Worm (Caenorhabditis elegans): ENCODE results near the gene gbb-1.

The gbb-1 gene

ce11 chrX:2996976-2997399 lies 39.3 kb downstream of the gbb-1 start (continued):
- TF ChIP-seq ztf-18 (tag; optimal IDR thresholded peaks at IDR 0.05) (peak; percentile 70), rpc-1 (optimal IDR thresholded peaks at IDR 0.05) (peak; percentile 35), rpc-1 (tag; optimal IDR thresholded peaks at IDR 0.05) (no peak), somi-1 (GFP tag; optimal IDR thresholded peaks at IDR 0.05) (peak; percentile 98), ztf-25 (GFP tag; IDR thresholded peaks at IDR 0.05) (no peak), cebp-2 (GFP tag; IDR thresholded peaks at IDR 0.05) (peak; percentile 98), F55B11.4 (tag; optimal IDR thresholded peaks at IDR 0.05; ENCODE audit: borderline replicate concordance, insufficient read depth) (no peak), attf-6 (GFP tag; IDR thresholded peaks at IDR 0.05) (no peak), attf-5 (GFP tag; optimal IDR thresholded peaks at IDR 0.05) (peak; percentile 35), sptf-2 (GFP tag; optimal IDR thresholded peaks at IDR 0.05) (peak; percentile 56), attf-3 (GFP tag; conservative IDR thresholded peaks at IDR 0.05) (no peak), sea-2 (GFP tag; IDR thresholded peaks at IDR 0.05) (peak; percentile 85), repo-1 (tag; optimal IDR thresholded peaks at IDR 0.05) (peak; percentile 99), F49E8.2 (tag; optimal IDR thresholded peaks at IDR 0.05; ENCODE audit: insufficient read depth) (no peak), nfyb-1 (GFP tag; IDR thresholded peaks at IDR 0.05) (peak; percentile 97), ztf-3 (GFP tag; optimal IDR thresholded peaks at IDR 0.05) (peak; percentile 90), cebp-1 (GFP tag; IDR thresholded peaks at IDR 0.05) (peak; percentile 64; the same call in 1 of the 2 replicates), cebp-1 (tag; optimal IDR thresholded peaks at IDR 0.05) (peak; percentile 97), lin-40 (tag; optimal IDR thresholded peaks at IDR 0.05) (peak; percentile 100), snpc-1.3 (tag; optimal IDR thresholded peaks at IDR 0.05; ENCODE audit: insufficient read depth) (peak; percentile 73), let-526 (GFP tag; IDR thresholded peaks at IDR 0.05) (peak; percentile 66; the same call in 1 of the 2 replicates), F33H1.4 (GFP tag; IDR thresholded peaks at IDR 0.05) (no peak), lin-35 (GFP tag; optimal IDR thresholded peaks at IDR 0.05) (peak in 2 of 3 experiments; percentile 89 to 98), snpc-3.4 (tag; optimal IDR thresholded peaks at IDR 0.05) (peak; percentile 65), hlh-26 (GFP tag; conservative IDR thresholded peaks at IDR 0.05) (no peak), nhr-80 (tag; optimal IDR thresholded peaks at IDR 0.05) (peak; percentile 90), T07F8.4 (tag; optimal IDR thresholded peaks at IDR 0.05) (peak; percentile 92), sdz-38 (tag; optimal IDR thresholded peaks at IDR 0.05) (no peak), madf-3 (GFP tag; IDR thresholded peaks at IDR 0.05) (peak; percentile 73), zim-3 (tag; optimal IDR thresholded peaks at IDR 0.05) (no peak), dox-1 (GFP tag; IDR thresholded peaks at IDR 0.05) (peak; percentile 98), lsl-1 (GFP tag; optimal IDR thresholded peaks at IDR 0.05) (no peak), ceh-100 (GFP tag; IDR thresholded peaks at IDR 0.05) (peak; percentile 25; the same call in 1 of the 2 replicates), ztf-6 (GFP tag; IDR thresholded peaks at IDR 0.05) (peak; percentile 86), snpc-1.1 (tag; optimal IDR thresholded peaks at IDR 0.05; ENCODE audit: insufficient read depth) (peak; percentile 34), ceh-79 (tag; optimal IDR thresholded peaks at IDR 0.05) (peak; percentile 87), B0035.1 (tag; optimal IDR thresholded peaks at IDR 0.05) (peak; percentile 95), zfh-2 (GFP tag; conservative IDR thresholded peaks at IDR 0.05) (no peak), bed-1 (GFP tag; IDR thresholded peaks at IDR 0.05) (no peak), mel-28 (tag; optimal IDR thresholded peaks at IDR 0.05; ENCODE audit: borderline replicate concordance) (peak; percentile 60), lsy-27 (tag; optimal IDR thresholded peaks at IDR 0.05; ENCODE audit: borderline replicate concordance, insufficient read depth) (no peak), lin-26 (GFP tag; IDR thresholded peaks at IDR 0.05) (peak; percentile 84), B0261.1 (tag; optimal IDR thresholded peaks at IDR 0.05) (peak; percentile 57), Y56A3A.18 (GFP tag; IDR thresholded peaks at IDR 0.05) (peak; percentile 99), madf-8 (GFP tag; conservative IDR thresholded peaks at IDR 0.05) (no peak; the same call in 1 of the 2 replicates), ama-1 (optimal IDR thresholded peaks at IDR 0.05) (no peak), ama-1 (GFP tag; optimal IDR thresholded peaks at IDR 0.05) (peak in 1 of 2 experiments; percentile 41), pha-4 (tag; optimal IDR thresholded peaks at IDR 0.05) (peak; percentile 46)
